Worm (Caenorhabditis elegans) whole organism, L1 larva: ENCODE data around the gene M163.22.

Experiments used
- irx-1 ChIP-seq: sonication (generic microtip); optimal IDR thresholded peaks from 2 replicates; lab custom pipeline; 2016; ENCODE audit warnings: missing genetic modification characterization, missing compliant biosample characterization
- nhr-237 ChIP-seq: fragments of 150-350 bp; optimal IDR thresholded peaks from 2 replicates; lab custom pipeline; 2014; ENCODE audit warnings: missing biosample characterization, missing genetic modification characterization
- unc-62 ChIP-seq: fragments of 150-350 bp; optimal IDR thresholded peaks from 2 replicates; lab custom pipeline; 2014; ENCODE audit warnings: missing biosample characterization, missing genetic modification reagents, missing genetic modification characterization
- zag-1 ChIP-seq: fragments of 150-350 bp; optimal IDR thresholded peaks from 2 replicates; lab custom pipeline; 2014; ENCODE audit warnings: missing biosample characterization, missing genetic modification characterization

- TF ChIP-seq unc-62 (GFP tag; lab: Kevin White, UChicago) (no peak), irx-1 (tag; lab: Kevin White, UChicago) (no peak), zag-1 (no peak), nhr-237 (no peak)
Measured at ce11 chrX:14435648-14436155, 30.0 kb upstream of the M163.22 start.
